Worm (Caenorhabditis elegans) whole organism, L3 larva: ENCODE measurements around the gene F59A1.12.

ENCODE experiments used
- aly-2 ChIP-seq: fragments of 150-350 bp; optimal IDR thresholded peaks from 2 replicates; lab custom pipeline; 2014; ENCODE audit warnings: missing biosample characterization, missing genetic modification characterization
- elt-2 ChIP-seq: sonication (generic microtip); optimal IDR thresholded peaks from 2 replicates; lab custom pipeline; 2016; ENCODE audit warnings: missing genetic modification reagents, mild to moderate bottlenecking, missing genetic modification characterization, missing compliant biosample characterization
- lin-39 ChIP-seq: fragments of 150-350 bp; optimal IDR thresholded peaks from 2 replicates; lab custom pipeline; 2018; ENCODE audit warnings: missing biosample characterization, missing genetic modification reagents, missing genetic modification characterization
- mdl-1 ChIP-seq: fragments of 150-350 bp; optimal IDR thresholded peaks from 2 replicates; lab custom pipeline; 2014; ENCODE audit warnings: missing biosample characterization, missing genetic modification characterization
- nhr-237 ChIP-seq: fragments of 150-350 bp; optimal IDR thresholded peaks from 2 replicates; lab custom pipeline; 2014; ENCODE audit warnings: missing biosample characterization, missing genetic modification characterization
- nhr-76 ChIP-seq: fragments of 150-350 bp; sonication (generic microtip); optimal IDR thresholded peaks from 5 replicates; lab custom pipeline; 2014; ENCODE audit warnings: missing biosample characterization, missing genetic modification characterization
- sea-2 ChIP-seq: fragments of 150-350 bp; sonication (generic microtip); optimal IDR thresholded peaks from 4 replicates; lab custom pipeline; 2014; ENCODE audit warnings: missing biosample characterization, missing genetic modification reagents, missing genetic modification characterization

DNA sequence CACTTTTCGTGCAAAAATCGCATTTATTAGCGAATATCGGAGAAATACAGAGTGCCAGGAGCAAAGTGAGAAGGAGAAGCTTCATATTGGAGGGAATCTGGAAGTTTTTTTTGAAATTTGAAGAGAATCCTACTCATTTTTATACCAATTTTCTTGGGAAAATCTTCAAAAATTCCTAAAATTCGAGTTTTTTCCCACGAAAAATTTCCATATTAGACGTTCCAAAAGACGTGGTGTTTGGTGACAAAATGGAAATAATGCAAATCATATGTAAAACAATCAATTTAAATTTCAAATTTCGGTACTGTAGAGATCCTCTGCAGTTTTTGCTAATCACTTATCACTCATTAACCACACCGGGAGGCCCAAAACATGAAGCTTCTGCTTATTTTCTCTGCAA lies 17.3 kb upstream of the F59A1.12 start, which contains the start of the genes F59A1.16 and F59A1.6:
- TF ChIP-seq lin-39 (tag; lab: Kevin White, UChicago) (no peak), sea-2 (no peak), mdl-1 (tag; lab: Kevin White, UChicago) (no peak), elt-2 (tag; lab: Kevin White, UChicago) (no peak), nhr-237 (tag; lab: Kevin White, UChicago) (no peak), aly-2 (no peak), nhr-76 (tag; lab: Kevin White, UChicago) (no peak)
